Fruit fly (Drosophila melanogaster) whole organism, adult: ENCODE data around the gene dob.

Experiments used
- CG11617 ChIP-seq: fragments of 200-800 bp; sonication (Bioruptor generic); optimal IDR thresholded peaks from 2 replicates; lab custom pipeline; 2017; ENCODE audit warnings: mild to moderate bottlenecking, missing biosample characterization, missing genetic modification reagents, missing genetic modification characterization
- CG12768 ChIP-seq: fragments of 200-800 bp; sonication (Bioruptor generic); optimal IDR thresholded peaks from 2 replicates; lab custom pipeline; 2017; ENCODE audit warnings: missing biosample characterization, missing genetic modification characterization, mild to moderate bottlenecking, moderate library complexity, missing genetic modification reagents
- CG14711 ChIP-seq: fragments of 200-800 bp; sonication (Bioruptor generic); optimal IDR thresholded peaks from 2 replicates; lab custom pipeline; 2018; ENCODE audit warnings: missing biosample characterization, mild to moderate bottlenecking, missing genetic modification characterization, moderate library complexity
- CG1620 ChIP-seq: fragments of 200-800 bp; sonication (Bioruptor generic); optimal IDR thresholded peaks from 2 replicates; lab custom pipeline; 2016; ENCODE audit warnings: missing biosample characterization, missing genetic modification characterization
- CG33017 ChIP-seq: fragments of 200-800 bp; sonication (Bioruptor generic); optimal IDR thresholded peaks from 2 replicates; lab custom pipeline; 2018; ENCODE audit warnings: missing biosample characterization, mild to moderate bottlenecking, missing genetic modification characterization, moderate library complexity
- CG5204 ChIP-seq: fragments of 200-800 bp; sonication (Bioruptor generic); optimal IDR thresholded peaks from 2 replicates; lab custom pipeline; 2016; ENCODE audit warnings: missing biosample characterization, missing genetic modification characterization
- CG7045 ChIP-seq: fragments of 200-800 bp; sonication (Bioruptor generic); optimal IDR thresholded peaks from 2 replicates; lab custom pipeline; 2017; ENCODE audit warnings: missing biosample characterization, mild to moderate bottlenecking, missing genetic modification characterization
- CG7101 ChIP-seq: fragments of 200-800 bp; sonication (Bioruptor generic); optimal IDR thresholded peaks from 2 replicates; lab custom pipeline; 2018; ENCODE audit warnings: missing biosample characterization, mild to moderate bottlenecking, missing genetic modification characterization, moderate library complexity
- Clk ChIP-seq: fragments of 200-800 bp; sonication (Bioruptor generic); optimal IDR thresholded peaks from 2 replicates; lab custom pipeline; 2017; ENCODE audit warnings: missing biosample characterization, missing genetic modification characterization
- Crg-1 ChIP-seq: fragments of 200-800 bp; sonication (Bioruptor generic); optimal IDR thresholded peaks from 2 replicates; lab custom pipeline; 2016; ENCODE audit warnings: missing biosample characterization, missing genetic modification characterization
- Hr96 ChIP-seq: fragments of 200-800 bp; sonication (Bioruptor generic); optimal IDR thresholded peaks from 2 replicates; lab custom pipeline; 2016; ENCODE audit warnings: missing biosample characterization, missing genetic modification characterization
- Mnt ChIP-seq: fragments of 200-800 bp; sonication (Bioruptor generic); optimal IDR thresholded peaks from 2 replicates; lab custom pipeline; 2016; ENCODE audit warnings: missing biosample characterization, mild to moderate bottlenecking, missing genetic modification characterization
- bab1 ChIP-seq: fragments of 200-800 bp; sonication (Bioruptor generic); optimal IDR thresholded peaks from 3 replicates; lab custom pipeline; 2019; ENCODE audit warnings: missing biosample characterization, mild to moderate bottlenecking, missing genetic modification characterization, moderate library complexity
- cic ChIP-seq: fragments of 200-800 bp; sonication (Bioruptor generic); optimal IDR thresholded peaks from 2 replicates; lab custom pipeline; 2017; ENCODE audit warnings: missing biosample characterization, mild to moderate bottlenecking, missing genetic modification characterization, moderate library complexity
- cnc ChIP-seq, 2 experiments: fragments of >200 bp; optimal IDR thresholded peaks; 2 replicates each; lab custom pipeline; 2017
- kay ChIP-seq: fragments of 200-800 bp; sonication (Bioruptor generic); peaks from one replicate; lab custom pipeline; 2016; ENCODE audit warnings: missing biosample characterization, missing genetic modification characterization, borderline replicate concordance
- ovo ChIP-seq: fragments of 200-800 bp; sonication (Bioruptor generic); optimal IDR thresholded peaks from 2 replicates; lab custom pipeline; 2016; ENCODE audit warnings: missing biosample characterization, missing genetic modification characterization
- pad ChIP-seq: fragments of 200-800 bp; sonication (Bioruptor generic); optimal IDR thresholded peaks from 3 replicates; lab custom pipeline; 2017; ENCODE audit warnings: missing biosample characterization, missing genetic modification characterization, mild to moderate bottlenecking, moderate library complexity, missing genetic modification reagents
- tj ChIP-seq: fragments of 200-800 bp; sonication (Bioruptor generic); optimal IDR thresholded peaks from 3 replicates; lab custom pipeline; 2017; ENCODE audit warnings: missing biosample characterization, mild to moderate bottlenecking, missing genetic modification characterization, moderate library complexity
- toe ChIP-seq: fragments of 200-800 bp; sonication (Bioruptor generic); optimal IDR thresholded peaks from 2 replicates; lab custom pipeline; 2016; ENCODE audit warnings: missing biosample characterization, missing genetic modification characterization

dob gene

dm6 chrX:15085777-15086510 lies 19.1 kb downstream of the dob start, which contains the start of the genes CG15027 and Dbct:
Gene CG15027, minus strand, starts transcription at chrX:15085827.
Gene Dbct, plus strand, starts transcription at chrX:15086125.
- TF ChIP-seq tj (GFP tag; lab: Kevin White, UChicago) (peak; percentile 74), CG11617 (GFP tag; lab: Kevin White, UChicago) (peak; percentile 91), CG7045 (GFP tag; lab: Kevin White, UChicago) (peak; percentile 51), Mnt (GFP tag; lab: Kevin White, UChicago) (peak; percentile 99), kay (GFP tag; lab: Kevin White, UChicago) (peak; percentile 95), CG33017 (tag; lab: Kevin White, UChicago) (peak; percentile 69), Hr96 (GFP tag; lab: Kevin White, UChicago) (peak; percentile 78), ovo (GFP tag; lab: Kevin White, UChicago) (peak; percentile 80), bab1 (GFP tag; lab: Kevin White, UChicago) (peak; percentile 94), cnc (optimal IDR thresholded peaks at IDR 0.05; lab: Kevin White, UChicago) (no peak), cic (GFP tag; lab: Kevin White, UChicago) (peak; percentile 14), CG1620 (GFP tag; lab: Kevin White, UChicago) (peak; percentile 83), toe (peak; percentile 61), Clk (GFP tag; lab: Kevin White, UChicago) (peak; percentile 17), CG7101 (peak; percentile 90), pad (GFP tag; lab: Kevin White, UChicago) (peak; percentile 76), CG14711 (tag; lab: Kevin White, UChicago) (peak; percentile 91), CG5204 (GFP tag; lab: Kevin White, UChicago) (peak; percentile 29), Crg-1 (peak; percentile 78), CG12768 (peak; percentile 52)

dm6 chrX:15089146-15089698 lies 22.4 kb downstream of the dob start, which contains the start of gene Rab3-GEF:
Gene Rab3-GEF, plus strand, starts transcription at chrX:15089682.
- TF ChIP-seq kay (GFP tag; lab: Kevin White, UChicago) (no peak), tj (GFP tag; lab: Kevin White, UChicago) (no peak), CG7101 (no peak), CG1620 (GFP tag; lab: Kevin White, UChicago) (no peak), CG5204 (GFP tag; lab: Kevin White, UChicago) (no peak), cic (GFP tag; lab: Kevin White, UChicago) (no peak), ovo (GFP tag; lab: Kevin White, UChicago) (no peak), CG11617 (GFP tag; lab: Kevin White, UChicago) (no peak), cnc (optimal IDR thresholded peaks at IDR 0.05; lab: Kevin White, UChicago) (no peak), CG12768 (no peak), CG7045 (GFP tag; lab: Kevin White, UChicago) (no peak), pad (GFP tag; lab: Kevin White, UChicago) (no peak), Crg-1 (no peak), toe (no peak), CG33017 (tag; lab: Kevin White, UChicago) (no peak), CG14711 (tag; lab: Kevin White, UChicago) (no peak), bab1 (GFP tag; lab: Kevin White, UChicago) (no peak), Hr96 (GFP tag; lab: Kevin White, UChicago) (no peak), Clk (GFP tag; lab: Kevin White, UChicago) (no peak)

DNA sequence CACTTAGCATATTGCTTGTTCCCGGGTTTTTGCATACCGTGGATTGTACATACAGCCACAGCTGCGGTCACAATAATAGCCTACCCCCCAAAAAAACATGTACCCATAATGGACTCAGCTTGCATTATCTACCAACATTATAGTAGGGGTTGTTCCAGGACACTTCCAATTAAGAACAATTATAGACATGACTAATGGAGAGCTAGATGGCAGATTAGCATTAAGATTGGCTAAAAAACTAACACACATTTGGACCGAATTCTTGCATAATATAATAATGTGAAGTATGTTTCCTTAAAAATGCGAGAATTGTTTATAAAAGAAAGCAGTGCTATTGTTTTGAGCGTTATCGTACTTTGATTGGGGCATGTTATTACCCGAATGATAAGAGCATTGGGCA lies 23.6 kb downstream of the dob start:
- TF ChIP-seq cic (GFP tag; lab: Kevin White, UChicago) (no peak), bab1 (GFP tag; lab: Kevin White, UChicago) (no peak), CG12768 (no peak), pad (GFP tag; lab: Kevin White, UChicago) (no peak), Mnt (GFP tag; lab: Kevin White, UChicago) (no peak), CG7101 (no peak)

- TF ChIP-seq CG5204 (GFP tag; lab: Kevin White, UChicago) (no peak), CG7101 (no peak), Clk (GFP tag; lab: Kevin White, UChicago) (no peak), Mnt (GFP tag; lab: Kevin White, UChicago) (no peak), ovo (GFP tag; lab: Kevin White, UChicago) (no peak), bab1 (GFP tag; lab: Kevin White, UChicago) (no peak), pad (GFP tag; lab: Kevin White, UChicago) (no peak)
These were observed 24.4 kb downstream of the dob start for dm6 chrX:15091159-15091558.

- TF ChIP-seq CG14711 (tag; lab: Kevin White, UChicago) (no peak), Mnt (GFP tag; lab: Kevin White, UChicago) (no peak), CG11617 (GFP tag; lab: Kevin White, UChicago) (no peak), bab1 (GFP tag; lab: Kevin White, UChicago) (no peak)
These were observed 29.1 kb downstream of the dob start, which contains the start of gene CG9072 for dm6 chrX:15095942-15096341. Gene CG9072, minus strand, starts transcription at chrX:15096042.

DNA sequence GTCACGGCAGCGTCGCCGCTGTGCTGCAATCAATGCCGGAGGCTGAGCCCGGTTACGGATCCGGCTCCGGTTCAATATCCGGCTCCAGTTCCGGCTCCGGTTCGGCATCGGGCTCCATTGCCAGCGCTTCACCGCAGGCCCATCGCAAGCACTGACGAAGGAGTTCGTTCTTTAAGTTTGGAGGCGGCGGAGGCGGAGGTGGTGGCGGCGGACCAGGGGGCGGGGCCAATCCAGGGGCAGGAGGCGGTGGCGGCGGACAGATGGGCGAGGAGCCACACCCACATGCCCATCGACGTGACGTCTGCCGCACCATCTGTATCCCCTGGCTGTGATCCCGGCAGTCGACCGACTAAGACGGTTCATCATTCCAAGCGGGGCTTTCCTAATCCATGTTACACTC lies 45.1 kb downstream of the dob start:
- TF ChIP-seq CG12768 (no peak), CG11617 (GFP tag; lab: Kevin White, UChicago) (no peak), toe (no peak), Crg-1 (no peak), CG1620 (GFP tag; lab: Kevin White, UChicago) (no peak), CG7101 (no peak), ovo (GFP tag; lab: Kevin White, UChicago) (no peak), tj (GFP tag; lab: Kevin White, UChicago) (no peak)
